Fruit fly (Drosophila melanogaster): Measurements from ENCODE around the gene CG33995.

- TF ChIP-seq Dll (optimal IDR thresholded peaks at IDR 0.05) (no peak), pan (optimal IDR thresholded peaks at IDR 0.05) (no peak)
Measured at dm6 chr2L:5025557-5025956, 17.5 kb upstream of the CG33995 start.

Measured in whole organism.